Worm (Caenorhabditis elegans) whole organism, L3 larva: ENCODE measurements around the gene rpb-4.

Experiments used
- R02D3.7 ChIP-seq: fragments of 150-350 bp; optimal IDR thresholded peaks from 2 replicates; lab custom pipeline; 2014; ENCODE audit warnings: missing biosample characterization, missing genetic modification characterization
- ama-1 ChIP-seq: fragments of 150-350 bp; optimal IDR thresholded peaks from 2 replicates; lab custom pipeline; 2018
- ceh-16 ChIP-seq: sonication (generic microtip); optimal IDR thresholded peaks from 2 replicates; lab custom pipeline; 2017; ENCODE audit warnings: missing biosample characterization, missing genetic modification characterization
- ceh-28 ChIP-seq: fragments of 150-350 bp; optimal IDR thresholded peaks from 2 replicates; lab custom pipeline; 2014; ENCODE audit warnings: missing biosample characterization, missing genetic modification reagents, missing genetic modification characterization
- ceh-9 ChIP-seq: sonication (generic microtip); optimal IDR thresholded peaks from 2 replicates; lab custom pipeline; 2018; ENCODE audit warnings: missing biosample characterization, missing genetic modification characterization
- egl-27 ChIP-seq: sonication (generic microtip); optimal IDR thresholded peaks from 4 replicates; lab custom pipeline; 2017; ENCODE audit warnings: missing biosample characterization, missing genetic modification reagents, missing genetic modification characterization
- egl-5 ChIP-seq: fragments of 150-350 bp; optimal IDR thresholded peaks from 2 replicates; lab custom pipeline; 2017; ENCODE audit warnings: missing biosample characterization, missing genetic modification reagents, missing genetic modification characterization, inconsistent platforms
- elt-1 ChIP-seq: fragments of 150-350 bp; optimal IDR thresholded peaks from 2 replicates; lab custom pipeline; 2014; ENCODE audit warnings: missing biosample characterization, missing genetic modification characterization
- elt-2 ChIP-seq: sonication (generic microtip); optimal IDR thresholded peaks from 2 replicates; lab custom pipeline; 2016; ENCODE audit warnings: missing genetic modification reagents, mild to moderate bottlenecking, missing genetic modification characterization, missing compliant biosample characterization
- elt-3 ChIP-seq, 3 experiments: fragments of 150-350 bp in 1 of 3; sonication (generic microtip) in 2 of 3; optimal IDR thresholded peaks; 2 replicates in 2 of 3; 4 replicates in 1 of 3; lab custom pipeline; 2014 to 2017; ENCODE audit warnings: missing biosample characterization in 3 of 3, missing genetic modification characterization in 3 of 3
- eor-1 ChIP-seq, 2 experiments: fragments of 150-350 bp; optimal IDR thresholded peaks; 2 replicates each; lab custom pipeline; 2014 to 2018; ENCODE audit warnings: missing biosample characterization in 2 of 2, missing genetic modification characterization in 2 of 2
- fkh-2 ChIP-seq: fragments of 150-350 bp; optimal IDR thresholded peaks from 2 replicates; lab custom pipeline; 2014; ENCODE audit warnings: missing biosample characterization, missing genetic modification reagents, missing genetic modification characterization
- hmg-11 ChIP-seq: sonication (generic microtip); optimal IDR thresholded peaks from 2 replicates; lab custom pipeline; 2016; ENCODE audit warnings: missing genetic modification characterization, missing compliant biosample characterization
- jun-1 ChIP-seq: fragments of 150-350 bp; optimal IDR thresholded peaks from 2 replicates; lab custom pipeline; 2014; ENCODE audit warnings: missing biosample characterization, missing genetic modification reagents, missing genetic modification characterization
- lin-39 ChIP-seq: fragments of 150-350 bp; optimal IDR thresholded peaks from 2 replicates; lab custom pipeline; 2018; ENCODE audit warnings: missing biosample characterization, missing genetic modification reagents, missing genetic modification characterization
- lsy-12 ChIP-seq: sonication (generic microtip); optimal IDR thresholded peaks from 2 replicates; lab custom pipeline; 2016; ENCODE audit warnings: mild to moderate bottlenecking, missing genetic modification characterization, missing compliant biosample characterization
- mdl-1 ChIP-seq: fragments of 150-350 bp; optimal IDR thresholded peaks from 2 replicates; lab custom pipeline; 2014; ENCODE audit warnings: missing biosample characterization, missing genetic modification characterization
- mml-1 ChIP-seq: fragments of 150-350 bp; sonication (generic microtip); optimal IDR thresholded peaks from 3 replicates; lab custom pipeline; 2014; ENCODE audit warnings: missing biosample characterization, missing genetic modification characterization
- nfya-1 ChIP-seq: sonication (generic microtip); optimal IDR thresholded peaks from 2 replicates; lab custom pipeline; 2017; ENCODE audit warnings: missing genetic modification characterization, mild to moderate bottlenecking, missing compliant biosample characterization, antibody characterized with exemption, moderate library complexity; ENCODE audit not compliant: insufficient read depth
- nhr-11 ChIP-seq: fragments of 150-350 bp; optimal IDR thresholded peaks from 2 replicates; lab custom pipeline; 2014; ENCODE audit warnings: missing biosample characterization, missing genetic modification characterization
- nhr-12 ChIP-seq: fragments of 150-350 bp; optimal IDR thresholded peaks from 2 replicates; lab custom pipeline; 2014; ENCODE audit warnings: missing biosample characterization, missing genetic modification characterization
- nhr-23 ChIP-seq: fragments of 150-350 bp; optimal IDR thresholded peaks from 2 replicates; lab custom pipeline; 2014; ENCODE audit warnings: missing biosample characterization, missing genetic modification reagents, missing genetic modification characterization
- nhr-237 ChIP-seq: fragments of 150-350 bp; optimal IDR thresholded peaks from 2 replicates; lab custom pipeline; 2014; ENCODE audit warnings: missing biosample characterization, missing genetic modification characterization
- nhr-25 ChIP-seq: sonication (generic microtip); optimal IDR thresholded peaks from 2 replicates; lab custom pipeline; 2017; ENCODE audit warnings: missing biosample characterization, missing genetic modification characterization
- nhr-28 ChIP-seq: fragments of 150-350 bp; optimal IDR thresholded peaks from 2 replicates; lab custom pipeline; 2014; ENCODE audit warnings: missing biosample characterization, missing genetic modification characterization
- nhr-67 ChIP-seq: fragments of 150-350 bp; optimal IDR thresholded peaks from 2 replicates; lab custom pipeline; 2014; ENCODE audit warnings: missing biosample characterization, missing genetic modification characterization
- nhr-77 ChIP-seq: fragments of 150-350 bp; optimal IDR thresholded peaks from 2 replicates; lab custom pipeline; 2014; ENCODE audit warnings: missing biosample characterization, missing genetic modification characterization
- pha-4 ChIP-seq: fragments of 150-350 bp; optimal IDR thresholded peaks from 2 replicates; lab custom pipeline; 2014; ENCODE audit warnings: missing biosample characterization, missing genetic modification reagents, missing genetic modification characterization
- pqm-1 ChIP-seq: fragments of 150-350 bp; optimal IDR thresholded peaks from 2 replicates; lab custom pipeline; 2017; ENCODE audit warnings: missing biosample characterization, missing genetic modification characterization, inconsistent platforms
- sea-2 ChIP-seq: fragments of 150-350 bp; sonication (generic microtip); optimal IDR thresholded peaks from 4 replicates; lab custom pipeline; 2014; ENCODE audit warnings: missing biosample characterization, missing genetic modification reagents, missing genetic modification characterization
- skn-1 ChIP-seq: fragments of 150-350 bp; optimal IDR thresholded peaks from 2 replicates; lab custom pipeline; 2014; ENCODE audit warnings: missing biosample characterization, missing genetic modification characterization
- tbx-2 ChIP-seq: sonication (generic microtip); optimal IDR thresholded peaks from 2 replicates; lab custom pipeline; 2016; ENCODE audit warnings: mild to moderate bottlenecking, missing genetic modification characterization, missing compliant biosample characterization
- unc-39 ChIP-seq: sonication (generic microtip); optimal IDR thresholded peaks from 4 replicates; lab custom pipeline; 2017; ENCODE audit warnings: missing biosample characterization, missing genetic modification characterization
- unc-62 ChIP-seq: fragments of 150-350 bp; sonication (generic microtip); optimal IDR thresholded peaks from 4 replicates; lab custom pipeline; 2014; ENCODE audit warnings: missing biosample characterization, missing genetic modification reagents, missing genetic modification characterization
- ztf-11 ChIP-seq: fragments of 150-350 bp; optimal IDR thresholded peaks from 2 replicates; lab custom pipeline; 2014; ENCODE audit warnings: missing biosample characterization, missing genetic modification characterization

The rpb-4 gene

DNA sequence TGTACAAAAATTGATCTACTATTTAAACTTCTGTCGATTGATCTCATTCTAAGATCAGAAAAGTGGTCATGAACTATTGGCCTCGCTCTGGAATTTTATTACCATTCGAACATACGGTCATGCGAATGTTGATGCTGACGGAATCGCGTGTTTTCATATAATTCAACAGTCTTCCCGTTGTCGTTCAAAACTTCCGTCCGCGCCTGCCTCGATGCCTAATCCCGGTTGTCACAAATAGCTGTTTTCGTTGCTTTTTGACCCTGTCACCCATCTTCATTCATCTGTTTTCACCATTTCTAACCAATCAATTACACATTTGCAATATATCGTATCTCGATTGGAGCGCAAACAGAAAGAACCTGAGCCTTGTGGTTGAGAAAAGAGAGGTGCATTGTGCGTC is 19.1 kb downstream of the rpb-4 start:
- peak; percentile 48 for TF ChIP-seq nhr-25 (tag; lab: Kevin White, UChicago)
- no peak for TF ChIP-seq nhr-77 (tag; lab: Kevin White, UChicago)
- no peak for TF ChIP-seq ceh-28
- TF ChIP-seq unc-62 (GFP tag; lab: Kevin White, UChicago), result no peak
- TF ChIP-seq ama-1, result peak; percentile 76
- no peak for TF ChIP-seq egl-27 (tag; lab: Kevin White, UChicago)
- no peak for TF ChIP-seq sea-2 (GFP tag; lab: Kevin White, UChicago)
- TF ChIP-seq nhr-11 (tag; lab: Kevin White, UChicago), result no peak
- no peak for TF ChIP-seq nhr-67 (tag; lab: Kevin White, UChicago)
- no peak for TF ChIP-seq lin-39 (tag; lab: Kevin White, UChicago)
- TF ChIP-seq hmg-11 (tag; lab: Kevin White, UChicago), result no peak
- no peak for TF ChIP-seq pqm-1 (tag; lab: Kevin White, UChicago)
- TF ChIP-seq tbx-2, result no peak
- no peak for TF ChIP-seq elt-3 (tag; optimal IDR thresholded peaks at IDR 0.05; lab: Kevin White, UChicago)
- TF ChIP-seq eor-1 (tag; optimal IDR thresholded peaks at IDR 0.05; lab: Kevin White, UChicago), result no peak
- peak; percentile 24 for TF ChIP-seq nhr-23 (tag; lab: Kevin White, UChicago)
- TF ChIP-seq nhr-12 (tag; lab: Kevin White, UChicago), result no peak
- TF ChIP-seq egl-5 (tag; lab: Kevin White, UChicago), result no peak
- no peak for TF ChIP-seq ceh-9
- peak; percentile 16 for TF ChIP-seq pha-4 (tag; lab: Kevin White, UChicago)

- TF ChIP-seq ceh-16 (tag; lab: Kevin White, UChicago) (no peak), elt-2 (tag; lab: Kevin White, UChicago) (peak; percentile 12), mml-1 (tag; lab: Kevin White, UChicago) (no peak), skn-1 (tag; lab: Kevin White, UChicago) (no peak), nhr-25 (tag; lab: Kevin White, UChicago) (peak; percentile 28), nhr-12 (tag; lab: Kevin White, UChicago) (no peak)
These were observed 19.8 kb downstream of the rpb-4 start for ce11 chrII:7393922-7394689.

DNA sequence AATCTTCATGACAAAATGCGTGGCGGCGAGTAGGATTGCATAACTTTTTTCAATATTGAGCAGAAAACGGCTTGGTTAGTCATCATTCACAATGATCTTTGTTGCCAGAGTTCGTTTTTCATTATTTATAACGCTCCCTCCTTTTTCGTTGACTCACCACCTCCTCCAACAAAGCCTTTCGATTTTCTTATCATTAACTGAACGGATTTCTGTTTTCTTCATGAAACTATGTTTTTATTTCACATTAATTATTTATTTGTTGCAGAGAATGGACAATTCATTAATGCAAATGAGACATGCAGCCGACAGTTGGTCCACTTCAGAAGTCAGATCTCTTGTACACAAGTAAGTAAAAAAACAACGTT is 20.4 kb downstream of the rpb-4 start, which contains the start of gene bath-44:
bath-44 (plus strand) TSS at position 266 of the 365 bp plus-strand sequence.
- TF ChIP-seq nhr-67 (tag; lab: Kevin White, UChicago) (no peak), ama-1 (peak; percentile 42)

DNA sequence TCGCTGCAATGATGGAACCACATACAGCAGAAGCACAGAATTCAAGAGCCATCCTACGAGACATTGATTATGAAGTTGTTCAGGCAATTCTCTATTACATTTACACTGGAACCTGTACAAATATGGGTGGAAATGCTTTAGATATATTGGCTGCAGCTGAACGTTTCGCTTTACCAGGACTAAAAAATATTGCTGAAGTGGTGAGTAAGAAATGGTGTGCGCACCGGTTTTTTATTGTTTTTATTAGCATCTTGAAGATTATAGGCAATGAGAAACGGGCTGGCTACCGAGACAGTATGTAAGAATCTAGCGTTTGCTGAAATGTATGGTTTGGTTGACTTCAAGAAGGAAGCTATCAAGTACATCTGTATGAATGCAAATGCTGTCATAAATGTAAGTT is 21.8 kb downstream of the rpb-4 start:
- no peak for TF ChIP-seq nhr-11 (tag; lab: Kevin White, UChicago)
- TF ChIP-seq lin-39 (tag; lab: Kevin White, UChicago), result no peak
- no peak for TF ChIP-seq mml-1 (tag; lab: Kevin White, UChicago)
- TF ChIP-seq unc-39 (tag; lab: Kevin White, UChicago), result no peak
- no peak for TF ChIP-seq elt-2 (tag; lab: Kevin White, UChicago)
- no peak for TF ChIP-seq mdl-1 (tag; lab: Kevin White, UChicago)
- TF ChIP-seq ceh-9, result no peak
- no peak for TF ChIP-seq nhr-237 (tag; lab: Kevin White, UChicago)
- no peak for TF ChIP-seq elt-3 (tag; optimal IDR thresholded peaks at IDR 0.05; lab: Kevin White, UChicago)
- no peak for TF ChIP-seq egl-5 (tag; lab: Kevin White, UChicago)
- TF ChIP-seq nhr-12 (tag; lab: Kevin White, UChicago), result no peak
- TF ChIP-seq eor-1 (tag; optimal IDR thresholded peaks at IDR 0.05; lab: Kevin White, UChicago), result no peak
- no peak for TF ChIP-seq ceh-16 (tag; lab: Kevin White, UChicago)
- no peak for TF ChIP-seq hmg-11 (tag; lab: Kevin White, UChicago)
- no peak for TF ChIP-seq R02D3.7 (tag; lab: Kevin White, UChicago)
- TF ChIP-seq pqm-1 (tag; lab: Kevin White, UChicago), result no peak

- no peak for TF ChIP-seq jun-1 (tag; lab: Kevin White, UChicago)
- TF ChIP-seq nhr-23 (tag; lab: Kevin White, UChicago), result peak; percentile 39
- TF ChIP-seq nhr-28 (tag; lab: Kevin White, UChicago), result no peak
- TF ChIP-seq skn-1 (tag; lab: Kevin White, UChicago), result no peak
- no peak for TF ChIP-seq fkh-2 (tag; lab: Kevin White, UChicago)
- TF ChIP-seq nhr-67 (tag; lab: Kevin White, UChicago), result no peak
- no peak for TF ChIP-seq unc-62 (GFP tag; lab: Kevin White, UChicago)
- peak; percentile 11 for TF ChIP-seq ceh-28
- TF ChIP-seq nhr-25 (tag; lab: Kevin White, UChicago), result no peak
- TF ChIP-seq lsy-12 (tag; lab: Kevin White, UChicago), result peak; percentile 13
- TF ChIP-seq elt-1 (tag; lab: Kevin White, UChicago), result peak; percentile 31
- no peak for TF ChIP-seq nhr-77 (tag; lab: Kevin White, UChicago)
- TF ChIP-seq ama-1, result peak; percentile 72
- TF ChIP-seq nfya-1 (tag; lab: Kevin White, UChicago), result no peak
- TF ChIP-seq ztf-11 (tag; lab: Kevin White, UChicago), result no peak
- TF ChIP-seq, all 47 proteins: peak for 5
These were observed 23.1 kb downstream of the rpb-4 start for ce11 chrII:7397273-7397840.
